Worm (Caenorhabditis elegans): ENCODE measurements around the gene mrck-1.

The mrck-1 gene

DNA sequence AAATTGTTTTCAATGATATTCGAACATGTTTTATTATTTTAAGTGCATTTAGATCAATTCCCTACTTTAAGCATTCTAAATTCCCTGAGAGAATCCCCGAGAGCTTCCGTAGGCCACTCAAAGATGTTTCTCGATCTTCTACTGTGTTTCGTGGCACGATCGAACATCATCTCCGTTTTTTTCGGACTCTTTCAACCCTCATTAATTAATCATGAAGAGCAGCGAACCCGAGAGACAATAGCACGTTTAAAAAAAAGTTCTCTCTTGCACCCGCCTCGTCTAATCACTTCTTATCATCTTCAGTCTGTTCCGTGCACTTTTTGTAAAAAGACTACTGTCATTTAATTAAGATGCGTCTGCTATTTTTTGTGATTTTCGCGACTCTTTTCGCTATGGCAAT is 21.5 kb upstream of the mrck-1 start, which contains the start of gene K12B6.11:
Gene K12B6.11, plus strand, starts transcription at position 301 of the 400 bp plus-strand sequence.
- TF ChIP-seq nhr-43 (tag; optimal IDR thresholded peaks at IDR 0.05; ENCODE audit: poor library complexity, severe bottlenecking) (no peak), zag-1 (tag; optimal IDR thresholded peaks at IDR 0.05) (no peak), jun-1 (tag; optimal IDR thresholded peaks at IDR 0.05) (no peak), elt-1 (tag; optimal IDR thresholded peaks at IDR 0.05) (no peak), nhr-67 (tag; optimal IDR thresholded peaks at IDR 0.05) (no peak), ama-1 (optimal IDR thresholded peaks at IDR 0.05) (no peak), pha-4 (tag; optimal IDR thresholded peaks at IDR 0.05) (no peak), egl-27 (tag; optimal IDR thresholded peaks at IDR 0.05) (no peak), aly-2 (tag; optimal IDR thresholded peaks at IDR 0.05) (no peak), R02D3.7 (tag; optimal IDR thresholded peaks at IDR 0.05) (no peak), nhr-11 (tag; optimal IDR thresholded peaks at IDR 0.05) (no peak), ztf-4 (tag; optimal IDR thresholded peaks at IDR 0.05) (no peak)

DNA sequence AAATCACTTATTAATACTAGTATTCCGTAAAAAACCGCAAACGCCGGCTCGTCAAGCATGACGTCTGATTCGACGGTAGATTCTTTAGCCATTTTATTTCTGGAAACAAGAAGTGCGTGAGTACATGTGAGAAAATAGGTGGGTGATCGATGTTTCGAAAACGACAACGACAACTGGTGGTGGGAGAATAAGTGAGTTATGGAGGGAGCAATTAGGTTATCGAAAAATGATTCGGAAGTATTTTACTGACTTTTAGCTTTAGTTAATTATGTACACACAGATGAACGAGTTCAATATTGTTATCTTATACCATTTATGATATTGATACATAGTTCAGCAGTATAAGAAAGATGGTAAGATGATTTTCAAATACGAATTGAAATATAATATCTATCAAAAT is 19.3 kb upstream of the mrck-1 start, which contains the start of gene srn-1:
Gene srn-1, minus strand, starts transcription at position 101 of the 400 bp plus-strand sequence.
- no peak for TF ChIP-seq nhr-237 (tag; optimal IDR thresholded peaks at IDR 0.05)
- TF ChIP-seq eor-1 (tag; optimal IDR thresholded peaks at IDR 0.05) = no peak
- TF ChIP-seq egl-5 (tag; optimal IDR thresholded peaks at IDR 0.05) = no peak
- TF ChIP-seq ama-1 (optimal IDR thresholded peaks at IDR 0.05) = no peak
- TF ChIP-seq tbx-2 (tag; optimal IDR thresholded peaks at IDR 0.05) = no peak
- no peak for TF ChIP-seq unc-62 (GFP tag; optimal IDR thresholded peaks at IDR 0.05)
- TF ChIP-seq nhr-43 (tag; optimal IDR thresholded peaks at IDR 0.05; ENCODE audit: poor library complexity, severe bottlenecking) = no peak
- TF ChIP-seq ztf-4 (tag; optimal IDR thresholded peaks at IDR 0.05) = no peak
- TF ChIP-seq ceh-28 (tag; optimal IDR thresholded peaks at IDR 0.05) = no peak
- no peak for TF ChIP-seq jun-1 (tag; optimal IDR thresholded peaks at IDR 0.05)
- TF ChIP-seq nfya-1 (tag; optimal IDR thresholded peaks at IDR 0.05; ENCODE audit: insufficient read depth) = no peak
- no peak for TF ChIP-seq daf-12 (tag; optimal IDR thresholded peaks at IDR 0.05)
- TF ChIP-seq ceh-16 (tag; optimal IDR thresholded peaks at IDR 0.05) = no peak
- TF ChIP-seq ceh-82 (tag; optimal IDR thresholded peaks at IDR 0.05) = no peak
- no peak for TF ChIP-seq skn-1 (tag; optimal IDR thresholded peaks at IDR 0.05)
- no peak for TF ChIP-seq elt-1 (tag; optimal IDR thresholded peaks at IDR 0.05)

DNA sequence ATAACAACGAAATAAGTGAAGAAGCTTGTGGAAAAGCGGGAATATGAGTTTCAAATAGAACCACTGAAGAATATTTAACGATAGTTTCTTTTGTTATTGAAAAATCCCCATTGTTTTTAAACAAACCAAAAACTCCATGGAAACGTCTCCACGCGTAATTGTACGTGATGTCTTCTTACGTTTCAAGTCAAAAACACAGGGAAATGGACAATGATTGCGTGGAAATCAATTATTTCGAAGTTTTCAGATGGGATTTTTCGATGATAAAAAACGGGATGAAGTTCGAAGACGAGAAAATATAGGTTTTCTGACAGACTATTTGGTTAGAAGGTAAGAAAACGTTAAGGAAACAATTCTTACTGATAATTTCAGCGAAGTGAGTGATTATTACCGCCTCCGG is 14.1 kb upstream of the mrck-1 start, which contains the start of the genes K12B6.4 and spe-49:
Gene K12B6.4, minus strand, starts transcription at position 101 of the 400 bp plus-strand sequence.
Gene spe-49, plus strand, starts transcription at position 185 of the 400 bp plus-strand sequence.
- TF ChIP-seq fkh-10 (GFP tag; optimal IDR thresholded peaks at IDR 0.05) (no peak), zag-1 (tag; optimal IDR thresholded peaks at IDR 0.05) (no peak), nhr-23 (tag; optimal IDR thresholded peaks at IDR 0.05) (no peak), ztf-4 (tag; optimal IDR thresholded peaks at IDR 0.05) (no peak), snpc-4 (tag; optimal IDR thresholded peaks at IDR 0.05) (no peak), mdl-1 (tag; optimal IDR thresholded peaks at IDR 0.05) (no peak), pqm-1 (tag; optimal IDR thresholded peaks at IDR 0.05) (no peak), jun-1 (tag; optimal IDR thresholded peaks at IDR 0.05) (no peak), eor-1 (tag; optimal IDR thresholded peaks at IDR 0.05) (no peak)

DNA sequence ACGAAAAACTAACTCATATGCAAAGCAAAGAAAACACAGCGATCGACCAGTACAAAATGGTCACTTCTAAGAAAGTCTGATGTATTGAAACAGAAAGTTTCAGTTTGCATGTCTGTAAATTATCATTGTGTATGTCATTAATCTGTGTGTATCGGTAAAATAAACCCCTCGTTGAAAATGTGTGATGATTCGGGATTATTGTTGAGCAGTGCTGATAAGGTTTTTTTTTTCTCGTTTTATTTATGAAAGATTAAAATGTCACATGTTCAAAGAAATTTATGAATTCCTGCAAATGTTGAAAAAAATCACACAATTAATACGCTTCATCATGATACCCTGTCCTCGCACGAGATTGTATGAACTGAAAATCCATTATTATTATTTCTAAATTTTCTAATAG is 13.0 kb upstream of the mrck-1 start:
- peak; percentile 64 for TF ChIP-seq elt-2 (tag; optimal IDR thresholded peaks at IDR 0.05)
- TF ChIP-seq pqm-1 (tag; optimal IDR thresholded peaks at IDR 0.05) = peak; percentile 77
- no peak for TF ChIP-seq unc-39 (tag; optimal IDR thresholded peaks at IDR 0.05)

DNA sequence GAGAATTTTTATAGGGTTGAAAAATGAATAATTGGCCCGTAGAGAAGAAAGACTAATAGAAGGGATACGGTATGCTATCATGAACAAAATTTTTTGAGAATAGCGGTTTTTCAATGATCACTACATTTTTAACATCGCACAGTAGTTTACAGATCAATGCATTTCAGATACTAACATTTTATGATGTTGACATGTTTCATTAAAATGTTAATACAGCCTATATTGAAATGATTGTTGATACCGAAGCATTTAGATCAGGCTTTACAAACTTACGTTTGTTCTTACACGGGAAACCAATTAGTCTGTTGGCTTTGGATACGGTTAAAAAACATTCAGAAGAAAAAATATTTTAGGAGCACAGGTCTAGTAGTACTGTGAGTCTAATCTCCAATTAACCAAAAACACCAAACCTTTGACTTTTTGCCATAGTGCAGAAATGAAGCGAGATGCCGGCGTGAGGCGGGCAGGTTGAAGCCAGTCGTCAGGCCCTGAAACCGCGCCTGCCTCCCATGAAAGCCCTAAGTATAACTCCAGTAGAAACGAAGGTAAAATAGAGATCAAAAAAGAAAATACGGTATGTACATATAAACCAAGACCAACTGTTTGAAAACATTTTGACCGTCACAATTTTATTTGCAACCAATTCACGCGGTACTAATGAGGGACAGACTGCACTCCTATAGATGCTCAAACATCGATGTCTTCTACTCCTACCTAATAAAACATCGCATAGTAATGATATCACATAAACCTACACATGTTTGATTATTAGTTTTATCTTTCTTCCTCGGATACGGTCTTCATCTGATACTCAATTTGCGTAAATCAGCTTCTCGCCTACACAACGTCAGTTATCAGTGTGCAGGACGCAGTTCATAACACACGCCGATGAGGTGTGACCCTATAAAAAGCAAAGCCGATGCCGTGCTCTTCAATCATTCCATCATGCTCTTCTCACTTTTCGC is 11.3 kb upstream of the mrck-1 start, which contains the start of gene fil-2:
Gene fil-2, plus strand, starts transcription at position 915 of the 965 bp plus-strand sequence.
- TF ChIP-seq nhr-43 (tag; optimal IDR thresholded peaks at IDR 0.05; ENCODE audit: poor library complexity, severe bottlenecking) = peak; percentile 75
- no peak for TF ChIP-seq aly-2 (tag; optimal IDR thresholded peaks at IDR 0.05)
- peak; percentile 46 for TF ChIP-seq nhr-28 (tag; optimal IDR thresholded peaks at IDR 0.05)
- peak; percentile 6 for TF ChIP-seq pqm-1 (tag; optimal IDR thresholded peaks at IDR 0.05)
- TF ChIP-seq ztf-4 (tag; optimal IDR thresholded peaks at IDR 0.05) = no peak
- TF ChIP-seq elt-2 (tag; optimal IDR thresholded peaks at IDR 0.05) = peak; percentile 51
- no peak for TF ChIP-seq skn-1 (tag; optimal IDR thresholded peaks at IDR 0.05)
- TF ChIP-seq lsy-12 (tag; optimal IDR thresholded peaks at IDR 0.05) = peak; percentile 6
